Worm (Caenorhabditis elegans) whole organism, L4 larva: Measurements from ENCODE around the gene Y61A9LA.7.

Experiments used
- F26F4.8 ChIP-seq: fragments of 200-800 bp; sonication (Bioruptor generic); conservative IDR thresholded peaks from 2 replicates; pipeline ENCODE4 v1.3.6; 2022; ENCODE audit warnings: missing genetic modification characterization, missing compliant biosample characterization
- daf-12 ChIP-seq: fragments of 150-350 bp; optimal IDR thresholded peaks from 2 replicates; lab custom pipeline; 2014; ENCODE audit warnings: missing biosample characterization, missing genetic modification reagents, missing genetic modification characterization
- dmd-6 ChIP-seq: fragments of 200-800 bp; sonication (Bioruptor generic); IDR thresholded peaks from 2 replicates; pipeline ENCODE4 v1.3.6; 2022; ENCODE audit warnings: missing genetic modification reagents, missing genetic modification characterization, missing compliant biosample characterization
- fos-1 ChIP-seq: fragments of 150-350 bp; optimal IDR thresholded peaks from 2 replicates; lab custom pipeline; 2014; ENCODE audit warnings: missing biosample characterization, missing genetic modification characterization
- hif-1 ChIP-seq, 2 experiments: sonication (generic microtip); optimal IDR thresholded peaks; 2 replicates each; lab custom pipeline; 2016 to 2017; ENCODE audit warnings: missing compliant biosample characterization in 2 of 2, missing genetic modification characterization in 2 of 2, missing genetic modification reagents in 2 of 2, missing genotype in 2 of 2, mild to moderate bottlenecking in 1 of 2
- lsy-2 ChIP-seq, 2 experiments: fragments of 150-350 bp in 1 of 2; sonication (generic microtip) in 1 of 2; optimal IDR thresholded peaks; 2 replicates each; lab custom pipeline; 2014 to 2017; ENCODE audit warnings: missing biosample characterization in 2 of 2, missing genetic modification characterization in 2 of 2
- madf-9 ChIP-seq: fragments of 200-800 bp; sonication (Bioruptor generic); conservative IDR thresholded peaks from 2 replicates; pipeline ENCODE4 v1.3.6; 2022; ENCODE audit warnings: missing genetic modification reagents, missing genetic modification characterization, missing compliant biosample characterization
- mdl-1 ChIP-seq, 2 experiments: fragments of 150-350 bp in 1 of 2; sonication (generic microtip) in 1 of 2; optimal IDR thresholded peaks; 2 replicates each; lab custom pipeline; 2014 to 2017; ENCODE audit warnings: missing biosample characterization in 2 of 2, missing genetic modification characterization in 2 of 2
- mdt-29 ChIP-seq: fragments of 200-800 bp; sonication (Bioruptor generic); IDR thresholded peaks from 2 replicates; pipeline ENCODE4 v1.3.6; 2022; ENCODE audit warnings: missing genetic modification reagents, missing genetic modification characterization, missing compliant biosample characterization
- tag-97 ChIP-seq: fragments of 200-800 bp; sonication (Bioruptor generic); IDR thresholded peaks from 2 replicates; pipeline ENCODE4 v1.3.6; 2022; ENCODE audit warnings: missing genetic modification characterization, missing compliant biosample characterization
- zag-1 ChIP-seq: fragments of 150-350 bp; optimal IDR thresholded peaks from 2 replicates; lab custom pipeline; 2014; ENCODE audit warnings: missing biosample characterization, missing genetic modification characterization

DNA sequence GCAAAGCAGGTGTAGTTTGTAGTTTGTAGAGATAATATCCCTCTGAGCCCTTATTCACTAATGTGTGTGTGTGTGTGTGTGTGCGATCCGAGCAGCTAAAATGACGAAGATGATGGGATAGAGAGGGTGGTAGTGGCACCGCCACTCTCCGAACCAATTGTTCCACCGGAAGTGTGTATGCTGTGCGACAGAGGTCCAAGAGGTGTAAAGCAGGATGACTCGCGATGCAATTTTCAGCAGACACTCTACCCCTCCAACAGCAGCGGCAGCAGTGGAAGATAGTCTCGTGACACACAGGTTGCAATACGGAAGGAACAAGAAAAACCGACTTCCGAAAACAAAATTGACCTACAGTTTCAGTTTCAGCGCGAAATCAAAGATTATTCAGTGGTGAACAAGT lies 35.8 kb downstream of the Y61A9LA.7 start:
- TF ChIP-seq dmd-6 (GFP tag; lab: Robert Waterston, UW) (no peak), hif-1 (tag; optimal IDR thresholded peaks at IDR 0.05; lab: Kevin White, UChicago) (no peak), F26F4.8 (no peak), zag-1 (tag; lab: Kevin White, UChicago) (no peak), daf-12 (tag; lab: Kevin White, UChicago) (no peak), mdl-1 (tag; optimal IDR thresholded peaks at IDR 0.05; lab: Kevin White, UChicago) (no peak), fos-1 (tag; lab: Kevin White, UChicago) (no peak), mdt-29 (GFP tag; lab: Robert Waterston, UW) (no peak), tag-97 (GFP tag; lab: Robert Waterston, UW) (no peak), madf-9 (GFP tag; lab: Robert Waterston, UW) (no peak), lsy-2 (tag; optimal IDR thresholded peaks at IDR 0.05; lab: Kevin White, UChicago) (no peak)
